Fruit fly (Drosophila melanogaster): Measurements from ENCODE around the gene CG15011.

- TF ChIP-seq EcR (GFP tag; optimal IDR thresholded peaks at IDR 0.05): no peak
- TF ChIP-seq gl (tag; optimal IDR thresholded peaks at IDR 0.05): no peak
- no peak for TF ChIP-seq CG13204 (GFP tag; optimal IDR thresholded peaks at IDR 0.05)
- TF ChIP-seq CG9948 (tag; optimal IDR thresholded peaks at IDR 0.05): no peak
- TF ChIP-seq D1 (tag; optimal IDR thresholded peaks at IDR 0.05): no peak
- no peak for TF ChIP-seq CG12605 (GFP tag; IDR thresholded peaks at IDR 0.05)
- no peak for TF ChIP-seq CG8301 (tag; optimal IDR thresholded peaks at IDR 0.05)
- TF ChIP-seq CG17806 (tag; optimal IDR thresholded peaks at IDR 0.05): no peak
- TF ChIP-seq CG4496 (GFP tag; IDR thresholded peaks at IDR 0.05): no peak
- TF ChIP-seq CG34367 (tag; optimal IDR thresholded peaks at IDR 0.05): no peak
- TF ChIP-seq CG32121 (GFP tag; IDR thresholded peaks at IDR 0.05): no peak
Measured at dm6 chr3L:4269208-4269607, 10.3 kb upstream of the CG15011 start.

Data from whole organism, pupa.